Worm (Caenorhabditis elegans) whole organism, young adult: ENCODE results near the gene C18D4.3.

Experiments used
- B0019.2 ChIP-seq: fragments of 200-800 bp; sonication (Bioruptor generic); conservative IDR thresholded peaks from 2 replicates; pipeline ENCODE4 v1.3.6; 2022; ENCODE audit warnings: missing genetic modification reagents, missing genetic modification characterization, missing compliant biosample characterization
- B0336.3 ChIP-seq: fragments of 200-800 bp; sonication (Bioruptor generic); IDR thresholded peaks from 2 replicates; pipeline ENCODE4 v1.3.6; 2022; ENCODE audit warnings: missing genetic modification characterization, missing compliant biosample characterization
- F22D6.2 ChIP-seq: sonication (generic microtip); optimal IDR thresholded peaks from 2 replicates; lab custom pipeline; 2016; ENCODE audit warnings: mild to moderate bottlenecking, missing genetic modification characterization, missing compliant biosample characterization
- F23B12.7 ChIP-seq: sonication (generic microtip); optimal IDR thresholded peaks from 2 replicates; lab custom pipeline; 2017; ENCODE audit warnings: missing genetic modification characterization, mild to moderate bottlenecking, missing compliant biosample characterization, antibody characterized with exemption, moderate library complexity; ENCODE audit not compliant: insufficient read depth
- F37B4.10 ChIP-seq: fragments of 200-800 bp; sonication (Bioruptor generic); IDR thresholded peaks from 2 replicates; pipeline ENCODE4 v1.3.6; 2022; ENCODE audit warnings: missing genetic modification characterization, missing compliant biosample characterization
- F39B2.1 ChIP-seq: fragments of 200-800 bp; sonication (Bioruptor generic); IDR thresholded peaks from 2 replicates; pipeline ENCODE4 v1.3.6; 2022; ENCODE audit warnings: missing genetic modification reagents, missing genetic modification characterization, missing compliant biosample characterization
- F49E8.2 ChIP-seq: sonication (generic microtip); optimal IDR thresholded peaks from 3 replicates; lab custom pipeline; 2017; ENCODE audit warnings: missing genetic modification characterization, mild to moderate bottlenecking, missing compliant biosample characterization, antibody characterized with exemption, moderate library complexity; ENCODE audit not compliant: insufficient read depth
- T07F8.4 ChIP-seq: sonication (generic microtip); optimal IDR thresholded peaks from 2 replicates; lab custom pipeline; 2016; ENCODE audit warnings: mild to moderate bottlenecking, missing genetic modification characterization, moderate library complexity, missing compliant biosample characterization
- Y53G8AR.9 ChIP-seq: fragments of 200-800 bp; sonication (Bioruptor generic); conservative IDR thresholded peaks from 2 replicates; pipeline ENCODE4 v1.3.6; 2022; ENCODE audit warnings: missing genetic modification reagents, missing genetic modification characterization, missing compliant biosample characterization
- Y56A3A.18 ChIP-seq: fragments of 200-800 bp; sonication (Bioruptor generic); IDR thresholded peaks from 2 replicates; pipeline ENCODE4 v1.3.6; 2022; ENCODE audit warnings: missing genetic modification reagents, missing genetic modification characterization, missing compliant biosample characterization
- akir-1 ChIP-seq: fragments of 200-800 bp; sonication (Bioruptor generic); optimal IDR thresholded peaks from 2 replicates; lab custom pipeline; 2018; ENCODE audit warnings: mild to moderate bottlenecking, missing genetic modification characterization, moderate library complexity, missing compliant biosample characterization
- athp-1 ChIP-seq: sonication (generic microtip); optimal IDR thresholded peaks from 2 replicates; lab custom pipeline; 2017; ENCODE audit warnings: mild to moderate bottlenecking, missing genetic modification characterization, missing compliant biosample characterization
- attf-3 ChIP-seq: fragments of 200-800 bp; sonication (Bioruptor generic); conservative IDR thresholded peaks from 2 replicates; pipeline ENCODE4 v1.3.6; 2022; ENCODE audit warnings: missing genetic modification reagents, missing genetic modification characterization, missing compliant biosample characterization
- attf-5 ChIP-seq: fragments of 200-800 bp; sonication (Bioruptor generic); optimal IDR thresholded peaks from 2 replicates; lab custom pipeline; 2018; ENCODE audit warnings: mild to moderate bottlenecking, missing genetic modification characterization, missing compliant biosample characterization
- cebp-1 ChIP-seq, 2 experiments: fragments of 200-800 bp in 1 of 2; sonication (Bioruptor generic) in 1 of 2; sonication (generic microtip) in 1 of 2; IDR thresholded peaks in 1 of 2; optimal IDR thresholded peaks in 1 of 2; 2 replicates each; pipeline versions ENCODE4 v1.3.6 to Lab custom; 2017 to 2022; ENCODE audit warnings: missing compliant biosample characterization in 2 of 2, missing genetic modification characterization in 2 of 2, mild to moderate bottlenecking in 1 of 2, missing genetic modification reagents in 1 of 2, moderate library complexity in 1 of 2
- ceh-40 ChIP-seq: fragments of 200-800 bp; sonication (Bioruptor generic); IDR thresholded peaks from 2 replicates; pipeline ENCODE4 v1.3.6; 2022; ENCODE audit warnings: missing genetic modification characterization, missing compliant biosample characterization
- ceh-91 ChIP-seq: fragments of 200-800 bp; sonication (Bioruptor generic); IDR thresholded peaks from 2 replicates; pipeline ENCODE4 v1.3.6; 2022; ENCODE audit warnings: missing genetic modification reagents, missing genetic modification characterization, missing compliant biosample characterization
- dox-1 ChIP-seq: fragments of 200-800 bp; sonication (Bioruptor generic); IDR thresholded peaks from 2 replicates; pipeline ENCODE4 v1.3.6; 2022; ENCODE audit warnings: missing genetic modification reagents, missing genetic modification characterization, missing compliant biosample characterization
- dpff-1 ChIP-seq: sonication (generic microtip); optimal IDR thresholded peaks from 2 replicates; lab custom pipeline; 2017; ENCODE audit warnings: mild to moderate bottlenecking, missing genetic modification characterization, missing compliant biosample characterization
- dpl-1 ChIP-seq: fragments of 150-350 bp; optimal IDR thresholded peaks from 2 replicates; lab custom pipeline; 2014; ENCODE audit warnings: missing biosample characterization, missing genetic modification reagents, missing genetic modification characterization
- egl-44 ChIP-seq: fragments of 200-800 bp; sonication (Bioruptor generic); IDR thresholded peaks from 2 replicates; pipeline ENCODE4 v1.3.6; 2022; ENCODE audit warnings: missing genetic modification reagents, missing genetic modification characterization, missing compliant biosample characterization
- ekl-4 ChIP-seq: fragments of 200-800 bp; sonication (Bioruptor generic); IDR thresholded peaks from 2 replicates; pipeline ENCODE4 v1.3.6; 2022; ENCODE audit warnings: missing genetic modification reagents, missing genetic modification characterization, missing compliant biosample characterization
- fkh-3 ChIP-seq: sonication (generic microtip); optimal IDR thresholded peaks from 2 replicates; lab custom pipeline; 2016; ENCODE audit warnings: mild to moderate bottlenecking, missing genetic modification characterization, missing compliant biosample characterization
- him-1 ChIP-seq: sonication (generic microtip); optimal IDR thresholded peaks from 2 replicates; lab custom pipeline; 2016; ENCODE audit warnings: missing genotype, missing genetic modification reagents, missing genetic modification characterization, missing compliant biosample characterization
- hlh-12 ChIP-seq: sonication (generic microtip); optimal IDR thresholded peaks from 2 replicates; lab custom pipeline; 2016; ENCODE audit warnings: missing genetic modification characterization, missing compliant biosample characterization
- hlh-26 ChIP-seq: fragments of 200-800 bp; sonication (Bioruptor generic); conservative IDR thresholded peaks from 2 replicates; pipeline ENCODE4 v1.3.6; 2022; ENCODE audit warnings: missing genetic modification reagents, missing genetic modification characterization, missing compliant biosample characterization
- let-526 ChIP-seq: fragments of 200-800 bp; sonication (Bioruptor generic); IDR thresholded peaks from 2 replicates; pipeline ENCODE4 v1.3.6; 2022; ENCODE audit warnings: missing genetic modification reagents, missing genetic modification characterization, missing compliant biosample characterization
- let-607 ChIP-seq, 2 experiments: fragments of 200-800 bp in 1 of 2; sonication (Bioruptor generic) in 1 of 2; sonication (generic microtip) in 1 of 2; optimal IDR thresholded peaks; 2 replicates each; lab custom pipeline; 2016 to 2018; ENCODE audit warnings: mild to moderate bottlenecking in 2 of 2, missing compliant biosample characterization in 2 of 2, missing genetic modification characterization in 2 of 2, moderate library complexity in 2 of 2, missing genotype in 1 of 2
- lin-40 ChIP-seq: sonication (generic microtip); optimal IDR thresholded peaks from 2 replicates; lab custom pipeline; 2016; ENCODE audit warnings: missing genetic modification characterization, mild to moderate bottlenecking, missing compliant biosample characterization, missing genotype, missing genetic modification reagents
- lir-1 ChIP-seq: fragments of 200-800 bp; sonication (Bioruptor generic); conservative IDR thresholded peaks from 2 replicates; pipeline ENCODE4 v1.3.6; 2022; ENCODE audit warnings: missing genetic modification reagents, missing genetic modification characterization, missing compliant biosample characterization
- mel-28 ChIP-seq: sonication (generic microtip); optimal IDR thresholded peaks from 2 replicates; lab custom pipeline; 2016; ENCODE audit warnings: borderline replicate concordance, mild to moderate bottlenecking, missing genetic modification characterization, missing compliant biosample characterization
- mxl-1 ChIP-seq: sonication (generic microtip); optimal IDR thresholded peaks from 2 replicates; lab custom pipeline; 2016; ENCODE audit warnings: missing genetic modification characterization, missing compliant biosample characterization
- nfyb-1 ChIP-seq: fragments of 200-800 bp; sonication (Bioruptor generic); IDR thresholded peaks from 2 replicates; pipeline ENCODE4 v1.3.6; 2022; ENCODE audit warnings: missing genetic modification reagents, missing genetic modification characterization, missing compliant biosample characterization
- nhr-120 ChIP-seq: fragments of 200-800 bp; sonication (Bioruptor generic); IDR thresholded peaks from 2 replicates; pipeline ENCODE4 v1.3.6; 2022; ENCODE audit warnings: missing genetic modification characterization, missing compliant biosample characterization
- nhr-27 ChIP-seq: fragments of 200-800 bp; sonication (Bioruptor generic); optimal IDR thresholded peaks from 2 replicates; lab custom pipeline; 2018; ENCODE audit warnings: mild to moderate bottlenecking, missing genetic modification characterization, moderate library complexity, missing compliant biosample characterization
- rcor-1 ChIP-seq: fragments of 200-800 bp; sonication (Bioruptor generic); IDR thresholded peaks from 2 replicates; pipeline ENCODE4 v1.3.6; 2022; ENCODE audit warnings: missing genetic modification reagents, missing genetic modification characterization, missing compliant biosample characterization
- somi-1 ChIP-seq: fragments of 200-800 bp; sonication (Bioruptor generic); optimal IDR thresholded peaks from 2 replicates; lab custom pipeline; 2018; ENCODE audit warnings: mild to moderate bottlenecking, missing genetic modification characterization, missing compliant biosample characterization
- sptf-2 ChIP-seq: fragments of 200-800 bp; sonication (Bioruptor generic); optimal IDR thresholded peaks from 2 replicates; lab custom pipeline; 2018; ENCODE audit warnings: mild to moderate bottlenecking, missing genetic modification characterization, missing compliant biosample characterization
- tbp1 ChIP-seq: fragments of 200-800 bp; sonication (Bioruptor generic); optimal IDR thresholded peaks from 2 replicates; lab custom pipeline; 2018; ENCODE audit warnings: mild to moderate bottlenecking, missing genetic modification characterization, missing compliant biosample characterization
- tbx-9 ChIP-seq: sonication (generic microtip); optimal IDR thresholded peaks from 2 replicates; lab custom pipeline; 2016; ENCODE audit warnings: borderline replicate concordance, missing genetic modification characterization, inconsistent platforms, missing compliant biosample characterization
- unc-130 ChIP-seq: sonication (generic microtip); optimal IDR thresholded peaks from 2 replicates; lab custom pipeline; 2016; ENCODE audit warnings: missing genetic modification reagents, missing genetic modification characterization, missing compliant biosample characterization
- ztf-3 ChIP-seq: fragments of 200-800 bp; sonication (Bioruptor generic); optimal IDR thresholded peaks from 2 replicates; lab custom pipeline; 2018; ENCODE audit warnings: mild to moderate bottlenecking, missing genetic modification characterization, missing compliant biosample characterization

C18D4.3 gene

DNA sequence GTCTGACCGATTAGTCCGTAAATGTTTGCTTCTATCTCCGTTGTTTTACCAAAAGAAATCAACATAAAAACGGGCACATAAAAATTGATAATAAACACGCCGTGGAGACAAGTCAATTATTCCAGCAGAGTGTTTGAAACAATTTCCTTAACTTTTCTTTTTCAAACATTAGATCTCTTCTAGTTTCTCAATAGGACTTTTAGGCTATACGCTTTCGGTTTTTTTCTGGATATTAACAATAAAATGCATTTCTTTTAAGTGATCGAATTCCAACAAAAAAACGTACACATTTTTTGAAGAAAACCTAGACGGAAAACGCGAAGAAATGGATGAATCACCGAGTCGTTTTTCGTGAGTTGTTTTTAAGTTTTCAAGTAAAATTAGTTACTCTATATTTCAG is 26.4 kb upstream of the C18D4.3 start, which contains the start of gene fbxa-172:
TSS of gene fbxa-172 (plus strand) at position 301 of the 400 bp plus-strand sequence.
- TF ChIP-seq lir-1 (GFP tag; lab: Robert Waterston, UW) (no peak), F39B2.1 (GFP tag; lab: Robert Waterston, UW) (no peak), dpff-1 (tag; lab: Kevin White, UChicago) (no peak), ztf-3 (GFP tag; lab: Kevin White, UChicago) (no peak), him-1 (tag; lab: Kevin White, UChicago) (no peak), T07F8.4 (tag; lab: Kevin White, UChicago) (no peak), hlh-12 (no peak), Y53G8AR.9 (GFP tag; lab: Robert Waterston, UW) (no peak), mxl-1 (no peak), egl-44 (no peak), dox-1 (GFP tag; lab: Robert Waterston, UW) (no peak), F49E8.2 (tag; lab: Kevin White, UChicago) (no peak), akir-1 (GFP tag; lab: Kevin White, UChicago) (no peak), lin-40 (tag; lab: Kevin White, UChicago) (no peak), rcor-1 (GFP tag; lab: Robert Waterston, UW) (no peak), attf-3 (GFP tag; lab: Robert Waterston, UW) (no peak), tbx-9 (no peak)

DNA sequence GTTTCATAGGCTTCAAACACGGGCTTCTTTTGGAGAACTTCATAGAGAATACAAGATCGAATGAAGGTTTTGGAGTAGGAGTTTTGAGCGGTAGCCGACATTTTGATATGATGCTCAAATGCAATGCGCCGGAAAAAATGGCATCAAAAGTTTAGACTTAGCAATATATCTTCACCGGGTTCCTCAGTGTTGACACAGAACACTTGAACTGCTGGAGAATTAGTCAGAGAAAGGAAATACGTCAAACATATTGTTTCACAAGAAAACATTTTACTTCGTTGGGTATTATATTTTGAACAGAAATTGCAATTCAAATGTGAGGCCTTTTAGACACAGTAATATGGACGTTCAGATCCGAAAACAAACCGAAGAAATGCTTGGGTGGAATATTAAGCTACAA is 25.8 kb upstream of the C18D4.3 start, which contains the start of gene fbxa-174:
TSS of gene fbxa-174 (minus strand) at position 101 of the 400 bp plus-strand sequence.
- TF ChIP-seq fkh-3 (no peak), somi-1 (no peak), Y56A3A.18 (GFP tag; lab: Robert Waterston, UW) (no peak), mxl-1 (no peak), attf-5 (no peak), B0336.3 (GFP tag; lab: Robert Waterston, UW) (no peak), cebp-1 (GFP tag; IDR thresholded peaks at IDR 0.05; lab: Robert Waterston, UW) (no peak), cebp-1 (tag; optimal IDR thresholded peaks at IDR 0.05; lab: Kevin White, UChicago) (no peak), rcor-1 (GFP tag; lab: Robert Waterston, UW) (no peak), hlh-26 (no peak), akir-1 (GFP tag; lab: Kevin White, UChicago) (no peak), mel-28 (tag; lab: Kevin White, UChicago) (no peak), F23B12.7 (tag; lab: Kevin White, UChicago) (no peak), athp-1 (no peak), dpl-1 (GFP tag; lab: Kevin White, UChicago) (no peak), lir-1 (GFP tag; lab: Robert Waterston, UW) (no peak), unc-130 (no peak)

DNA sequence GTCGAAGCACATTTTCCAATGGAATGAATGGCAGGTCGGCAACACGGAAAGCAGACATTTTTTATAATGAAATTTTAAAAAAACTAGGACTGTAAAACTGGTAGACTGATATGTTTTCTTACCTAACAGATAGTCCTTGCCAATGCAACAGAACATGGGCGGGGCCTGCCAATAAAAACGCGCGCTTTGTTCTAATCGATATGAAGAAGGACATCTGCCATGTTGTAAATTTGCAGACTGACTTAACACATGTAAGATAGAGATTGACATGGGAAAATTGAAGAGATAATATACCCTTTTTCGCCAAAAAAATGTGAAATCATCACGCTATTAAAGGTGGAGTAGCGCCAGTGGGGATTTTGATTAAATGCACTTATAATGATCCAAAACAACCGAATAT is 20.2 kb upstream of the C18D4.3 start, which contains the start of gene C38D9.8:
TSS of gene C38D9.8 (minus strand) at position 101 of the 400 bp plus-strand sequence.
- no peak for TF ChIP-seq akir-1 (GFP tag; lab: Kevin White, UChicago)
- no peak for TF ChIP-seq tbp1 (GFP tag; lab: Kevin White, UChicago)
- no peak for TF ChIP-seq somi-1
- TF ChIP-seq ceh-40 (GFP tag; lab: Robert Waterston, UW), result no peak
- TF ChIP-seq B0019.2 (GFP tag; lab: Robert Waterston, UW), result no peak
- no peak for TF ChIP-seq lir-1 (GFP tag; lab: Robert Waterston, UW)
- no peak for TF ChIP-seq let-607 (tag; optimal IDR thresholded peaks at IDR 0.05; lab: Kevin White, UChicago)
- TF ChIP-seq sptf-2 (GFP tag; lab: Kevin White, UChicago), result no peak
- TF ChIP-seq F37B4.10 (GFP tag; lab: Robert Waterston, UW), result no peak
- TF ChIP-seq ceh-91 (GFP tag; lab: Robert Waterston, UW), result no peak
- no peak for TF ChIP-seq ekl-4 (GFP tag; lab: Robert Waterston, UW)
- TF ChIP-seq F22D6.2 (tag; lab: Kevin White, UChicago), result no peak
- no peak for TF ChIP-seq let-526 (GFP tag; lab: Robert Waterston, UW)
- TF ChIP-seq nhr-120 (GFP tag; lab: Robert Waterston, UW), result no peak
- no peak for TF ChIP-seq hlh-26
- TF ChIP-seq nfyb-1, result no peak
- TF ChIP-seq nhr-27 (tag; lab: Kevin White, UChicago), result no peak
